Worm (Caenorhabditis elegans) whole organism, late embryonic: ENCODE measurements around the gene sulp-2.

ENCODE experiments used
- C08G9.2 ChIP-seq: sonication (generic microtip); optimal IDR thresholded peaks from 2 replicates; lab custom pipeline; 2016; ENCODE audit warnings: mild to moderate bottlenecking, missing genetic modification characterization, moderate library complexity, missing compliant biosample characterization
- K02D7.2 ChIP-seq: sonication (generic microtip); optimal IDR thresholded peaks from 2 replicates; lab custom pipeline; 2017; ENCODE audit warnings: mild to moderate bottlenecking, missing genetic modification characterization, missing compliant biosample characterization
- K09A11.1 ChIP-seq: sonication (generic microtip); optimal IDR thresholded peaks from 2 replicates; lab custom pipeline; 2017; ENCODE audit warnings: antibody characterized with exemption, mild to moderate bottlenecking, missing genetic modification characterization, missing compliant biosample characterization; ENCODE audit not compliant: insufficient read depth
- T23F11.4 ChIP-seq: fragments of 200-800 bp; sonication (Bioruptor generic); optimal IDR thresholded peaks from 2 replicates; lab custom pipeline; 2018; ENCODE audit warnings: mild to moderate bottlenecking, missing genetic modification characterization, missing compliant biosample characterization
- ahr-1 ChIP-seq: sonication (generic microtip); optimal IDR thresholded peaks from 2 replicates; lab custom pipeline; 2016; ENCODE audit warnings: missing genetic modification characterization, missing compliant biosample characterization
- ama-1 ChIP-seq: fragments of 150-350 bp; optimal IDR thresholded peaks from 2 replicates; lab custom pipeline; 2014
- ceh-14 ChIP-seq: sonication (generic microtip); optimal IDR thresholded peaks from 2 replicates; lab custom pipeline; 2016; ENCODE audit warnings: missing genotype, missing genetic modification characterization, missing compliant biosample characterization
- ceh-19 ChIP-seq: fragments of 200-800 bp; sonication (Bioruptor generic); optimal IDR thresholded peaks from 2 replicates; lab custom pipeline; 2018; ENCODE audit warnings: mild to moderate bottlenecking, missing genetic modification characterization, missing compliant biosample characterization
- ceh-22 ChIP-seq: sonication (generic microtip); optimal IDR thresholded peaks from 2 replicates; lab custom pipeline; 2017; ENCODE audit warnings: missing biosample characterization, missing genetic modification characterization
- ceh-24 ChIP-seq: sonication (generic microtip); optimal IDR thresholded peaks from 2 replicates; lab custom pipeline; 2016; ENCODE audit warnings: mild to moderate bottlenecking, missing genetic modification characterization, missing compliant biosample characterization
- ceh-31 ChIP-seq: sonication (generic microtip); optimal IDR thresholded peaks from 2 replicates; lab custom pipeline; 2016; ENCODE audit warnings: missing genetic modification characterization, missing compliant biosample characterization
- ceh-34 ChIP-seq: sonication (generic microtip); optimal IDR thresholded peaks from 2 replicates; lab custom pipeline; 2016; ENCODE audit warnings: mild to moderate bottlenecking, missing genetic modification characterization, missing compliant biosample characterization
- ceh-48 ChIP-seq: sonication (generic microtip); optimal IDR thresholded peaks from 2 replicates; lab custom pipeline; 2016; ENCODE audit warnings: missing genetic modification characterization, inconsistent platforms, missing compliant biosample characterization
- ceh-6 ChIP-seq: fragments of 200-800 bp; sonication (Bioruptor generic); optimal IDR thresholded peaks from 2 replicates; lab custom pipeline; 2018; ENCODE audit warnings: mild to moderate bottlenecking, missing genetic modification characterization, missing compliant biosample characterization
- che-1 ChIP-seq: sonication (generic microtip); optimal IDR thresholded peaks from 2 replicates; lab custom pipeline; 2016; ENCODE audit warnings: mild to moderate bottlenecking, missing genetic modification characterization, missing compliant biosample characterization
- elt-4 ChIP-seq: sonication (generic microtip); optimal IDR thresholded peaks from 2 replicates; lab custom pipeline; 2016; ENCODE audit warnings: missing genetic modification characterization, missing compliant biosample characterization
- eyg-1 ChIP-seq: sonication (generic microtip); optimal IDR thresholded peaks from 2 replicates; lab custom pipeline; 2016; ENCODE audit warnings: missing genotype, missing genetic modification characterization, missing compliant biosample characterization
- fax-1 ChIP-seq: sonication (generic microtip); optimal IDR thresholded peaks from 2 replicates; lab custom pipeline; 2016; ENCODE audit warnings: missing genotype, missing genetic modification characterization, missing compliant biosample characterization
- fkh-6 ChIP-seq: sonication (generic microtip); optimal IDR thresholded peaks from 2 replicates; lab custom pipeline; 2016; ENCODE audit warnings: missing genetic modification characterization, missing compliant biosample characterization
- gmeb-2 ChIP-seq: sonication (generic microtip); optimal IDR thresholded peaks from 2 replicates; lab custom pipeline; 2016; ENCODE audit warnings: missing genetic modification characterization, inconsistent platforms, missing compliant biosample characterization
- hlh-13 ChIP-seq: fragments of 200-800 bp; sonication (Bioruptor generic); optimal IDR thresholded peaks from 2 replicates; lab custom pipeline; 2018; ENCODE audit warnings: mild to moderate bottlenecking, missing genetic modification characterization, missing compliant biosample characterization
- hlh-8 ChIP-seq: sonication (generic microtip); optimal IDR thresholded peaks from 2 replicates; lab custom pipeline; 2016; ENCODE audit warnings: missing genotype, missing genetic modification characterization, missing compliant biosample characterization
- lim-6 ChIP-seq: sonication (generic microtip); optimal IDR thresholded peaks from 2 replicates; lab custom pipeline; 2016; ENCODE audit warnings: missing genetic modification characterization, missing compliant biosample characterization
- madf-2 ChIP-seq: sonication (generic microtip); optimal IDR thresholded peaks from 2 replicates; lab custom pipeline; 2017; ENCODE audit warnings: missing genetic modification characterization, missing compliant biosample characterization
- nfya-1 ChIP-seq: sonication (generic microtip); optimal IDR thresholded peaks from 2 replicates; lab custom pipeline; 2017; ENCODE audit warnings: missing genetic modification characterization, mild to moderate bottlenecking, missing compliant biosample characterization, antibody characterized with exemption, moderate library complexity
- nhr-11 ChIP-seq: fragments of 150-350 bp; optimal IDR thresholded peaks from 2 replicates; lab custom pipeline; 2014; ENCODE audit warnings: missing biosample characterization, missing genetic modification characterization
- npax-4 ChIP-seq: sonication (generic microtip); optimal IDR thresholded peaks from 2 replicates; lab custom pipeline; 2016; ENCODE audit warnings: missing genetic modification characterization, missing compliant biosample characterization
- pag-3 ChIP-seq: sonication (generic microtip); optimal IDR thresholded peaks from 2 replicates; lab custom pipeline; 2016; ENCODE audit warnings: missing compliant biosample characterization, missing genetic modification characterization, borderline replicate concordance
- pat-9 ChIP-seq: fragments of 200-800 bp; sonication (Bioruptor generic); optimal IDR thresholded peaks from 2 replicates; lab custom pipeline; 2018; ENCODE audit warnings: mild to moderate bottlenecking, missing genetic modification characterization, moderate library complexity, missing compliant biosample characterization
- pqm-1 ChIP-seq: sonication (generic microtip); optimal IDR thresholded peaks from 2 replicates; lab custom pipeline; 2016; ENCODE audit warnings: missing genetic modification characterization, missing compliant biosample characterization
- rnt-1 ChIP-seq: sonication (generic microtip); optimal IDR thresholded peaks from 2 replicates; lab custom pipeline; 2016; ENCODE audit warnings: missing genetic modification characterization, missing compliant biosample characterization
- sdc-2 ChIP-seq: sonication (generic microtip); optimal IDR thresholded peaks from 2 replicates; lab custom pipeline; 2016; ENCODE audit warnings: missing genotype, missing genetic modification characterization, missing compliant biosample characterization
- sox-2 ChIP-seq: fragments of 200-800 bp; sonication (Bioruptor generic); IDR thresholded peaks from 2 replicates; pipeline ENCODE4 v1.3.6; 2022; ENCODE audit warnings: missing genetic modification reagents, missing genetic modification characterization, missing compliant biosample characterization
- sox-4 ChIP-seq: sonication (generic microtip); optimal IDR thresholded peaks from 2 replicates; lab custom pipeline; 2017; ENCODE audit warnings: mild to moderate bottlenecking, missing genetic modification characterization, inconsistent platforms, missing compliant biosample characterization
- tbx-2 ChIP-seq: sonication (generic microtip); optimal IDR thresholded peaks from 2 replicates; lab custom pipeline; 2016; ENCODE audit warnings: missing genetic modification characterization, missing compliant biosample characterization
- tbx-7 ChIP-seq: sonication (generic microtip); optimal IDR thresholded peaks from 2 replicates; lab custom pipeline; 2016; ENCODE audit warnings: missing genotype, missing genetic modification characterization, missing compliant biosample characterization
- unc-42 ChIP-seq: sonication (generic microtip); optimal IDR thresholded peaks from 2 replicates; lab custom pipeline; 2016; ENCODE audit warnings: missing genotype, missing genetic modification characterization, missing compliant biosample characterization
- unc-55 ChIP-seq: sonication (generic microtip); optimal IDR thresholded peaks from 2 replicates; lab custom pipeline; 2017; ENCODE audit warnings: missing biosample characterization, missing genetic modification reagents, missing genetic modification characterization
- unc-86 ChIP-seq: sonication (generic microtip); optimal IDR thresholded peaks from 2 replicates; lab custom pipeline; 2016; ENCODE audit warnings: missing genetic modification characterization, missing compliant biosample characterization
- zip-5 ChIP-seq: sonication (generic microtip); optimal IDR thresholded peaks from 2 replicates; lab custom pipeline; 2016; ENCODE audit warnings: missing genetic modification characterization, missing compliant biosample characterization

The sulp-2 gene

DNA sequence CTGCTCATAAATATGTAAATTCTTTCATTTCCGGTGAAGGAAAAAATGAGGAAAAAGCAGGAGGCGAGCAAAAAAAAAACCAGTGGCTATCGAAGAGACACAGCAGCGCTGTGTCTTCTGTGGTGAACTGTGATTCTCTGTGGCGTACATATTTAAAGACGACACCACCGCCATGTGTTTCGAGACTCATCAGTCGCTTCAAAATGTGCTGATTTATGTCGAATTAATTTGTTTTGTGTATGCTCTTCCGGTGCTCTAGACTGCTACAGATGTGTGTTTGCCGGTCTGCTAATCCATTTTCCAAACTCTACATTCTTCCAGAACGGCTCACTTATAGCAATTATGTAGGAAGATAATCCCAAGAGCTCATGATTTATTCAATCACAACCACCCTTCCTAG lies 33.7 kb downstream of the sulp-2 start:
- TF ChIP-seq K02D7.2 (tag; lab: Kevin White, UChicago): no peak
- no peak for TF ChIP-seq C08G9.2
- TF ChIP-seq hlh-13 (GFP tag; lab: Kevin White, UChicago): no peak
- no peak for TF ChIP-seq unc-42 (tag; lab: Kevin White, UChicago)
- no peak for TF ChIP-seq npax-4 (tag; lab: Kevin White, UChicago)
- TF ChIP-seq zip-5: no peak
- TF ChIP-seq ama-1: no peak
- no peak for TF ChIP-seq ceh-6 (GFP tag; lab: Kevin White, UChicago)
- TF ChIP-seq ceh-22 (tag; lab: Kevin White, UChicago): no peak
- TF ChIP-seq fkh-6 (tag; lab: Kevin White, UChicago): no peak
- TF ChIP-seq unc-86 (tag; lab: Kevin White, UChicago): no peak
- no peak for TF ChIP-seq gmeb-2 (tag; lab: Kevin White, UChicago)

DNA sequence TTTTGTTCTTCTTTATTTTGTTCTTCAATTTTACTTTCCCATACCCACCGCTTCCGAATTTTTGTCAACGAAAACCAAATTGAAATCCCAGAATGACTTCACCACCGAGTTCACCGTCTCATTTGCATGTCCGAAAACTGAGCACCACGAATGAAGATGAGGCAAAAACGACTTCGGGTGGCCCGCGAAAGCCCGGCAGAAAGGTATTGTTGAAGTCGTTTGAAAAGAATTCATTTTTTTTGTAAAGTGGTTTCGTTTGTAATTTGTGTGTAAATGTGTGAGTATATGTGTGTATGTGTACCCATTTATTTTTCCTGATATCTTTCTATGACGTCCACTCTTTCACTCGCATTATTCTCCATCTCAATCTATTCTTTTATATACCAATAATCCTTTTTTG lies 41.2 kb downstream of the sulp-2 start, which contains the start of gene C38C5.1:
TSS of gene C38C5.1 (plus strand) at position 90 of the 400 bp plus-strand sequence.
- TF ChIP-seq hlh-8 (no peak), ceh-34 (tag; lab: Kevin White, UChicago) (no peak), ceh-19 (GFP tag; lab: Kevin White, UChicago) (no peak), K09A11.1 (tag; lab: Kevin White, UChicago) (no peak), ceh-48 (tag; lab: Kevin White, UChicago) (no peak)

DNA sequence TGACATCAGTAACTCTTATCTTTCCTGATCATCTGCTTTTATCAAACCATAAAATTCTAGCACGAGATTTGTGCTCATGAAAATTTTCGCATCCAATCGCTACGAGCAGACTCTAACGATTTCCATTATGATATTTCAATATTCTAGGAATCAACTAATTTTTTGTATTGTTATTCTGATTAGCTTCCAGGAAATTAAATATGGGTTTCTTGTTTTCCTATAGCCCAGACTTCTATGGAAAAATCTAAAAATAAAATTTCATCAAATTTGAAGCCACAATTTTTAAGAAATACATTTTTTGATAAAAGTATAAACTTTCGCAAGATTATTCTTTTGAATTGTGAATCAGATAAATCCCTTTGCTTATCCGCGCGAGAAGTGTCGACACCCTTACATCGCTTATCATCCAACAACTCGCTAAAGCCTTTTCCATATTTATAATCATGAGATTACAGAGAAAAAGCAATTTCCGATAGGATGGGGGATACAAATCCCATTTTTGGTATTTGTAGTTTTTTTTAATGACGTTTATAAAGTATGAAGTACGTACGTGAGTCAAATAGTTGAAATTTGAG lies 44.0 kb downstream of the sulp-2 start:
- TF ChIP-seq ahr-1 (tag; lab: Kevin White, UChicago): no peak
- TF ChIP-seq npax-4 (tag; lab: Kevin White, UChicago): no peak
- TF ChIP-seq ceh-24 (tag; lab: Kevin White, UChicago): no peak
- TF ChIP-seq tbx-7 (tag; lab: Kevin White, UChicago): no peak
- no peak for TF ChIP-seq rnt-1 (tag; lab: Kevin White, UChicago)
- no peak for TF ChIP-seq pat-9 (tag; lab: Kevin White, UChicago)
- no peak for TF ChIP-seq K09A11.1 (tag; lab: Kevin White, UChicago)
- no peak for TF ChIP-seq fax-1
- TF ChIP-seq sox-2 (GFP tag; lab: Robert Waterston, UW): no peak
- no peak for TF ChIP-seq ceh-34 (tag; lab: Kevin White, UChicago)
- no peak for TF ChIP-seq sox-4 (tag; lab: Kevin White, UChicago)
- TF ChIP-seq T23F11.4 (GFP tag; lab: Kevin White, UChicago): no peak
- TF ChIP-seq fkh-6 (tag; lab: Kevin White, UChicago): no peak
- TF ChIP-seq, all 69 proteins: peak for 0

DNA sequence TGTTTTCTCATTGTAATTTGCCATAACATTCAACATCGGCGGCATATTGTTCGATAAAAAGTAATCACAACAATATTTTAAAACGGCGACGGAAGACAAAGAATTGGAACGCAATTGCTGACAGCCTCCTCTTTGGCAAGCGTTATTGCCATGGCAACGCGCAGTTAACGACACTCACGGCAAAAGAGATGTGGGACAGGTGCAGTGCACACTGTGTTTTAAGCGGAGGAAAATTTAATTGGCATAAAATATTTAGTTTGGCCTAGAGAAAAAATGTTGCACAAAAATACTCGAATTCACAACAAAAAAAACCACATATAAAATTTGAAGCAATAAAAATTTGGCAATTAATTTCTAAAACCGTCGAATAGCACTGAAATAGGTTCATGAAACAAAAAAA lies 46.5 kb downstream of the sulp-2 start, which contains the start of gene ifta-1:
TSS of gene ifta-1 (minus strand) at position 101 of the 400 bp plus-strand sequence.
- no peak for TF ChIP-seq che-1 (tag; lab: Kevin White, UChicago)
- TF ChIP-seq tbx-7 (tag; lab: Kevin White, UChicago): no peak
- no peak for TF ChIP-seq sdc-2
- no peak for TF ChIP-seq zip-5
- no peak for TF ChIP-seq hlh-8
- no peak for TF ChIP-seq tbx-2
- no peak for TF ChIP-seq nhr-11
- no peak for TF ChIP-seq K02D7.2 (tag; lab: Kevin White, UChicago)
- no peak for TF ChIP-seq eyg-1 (tag; lab: Kevin White, UChicago)
- TF ChIP-seq unc-55 (GFP tag; lab: Kevin White, UChicago): no peak
- no peak for TF ChIP-seq madf-2
- no peak for TF ChIP-seq pqm-1 (tag; lab: Kevin White, UChicago)
- TF ChIP-seq ceh-31 (tag; lab: Kevin White, UChicago): no peak
- no peak for TF ChIP-seq elt-4 (tag; lab: Kevin White, UChicago)
- no peak for TF ChIP-seq nfya-1
- TF ChIP-seq pag-3 (tag; lab: Kevin White, UChicago): no peak
- no peak for TF ChIP-seq ceh-14 (tag; lab: Kevin White, UChicago)
- TF ChIP-seq lim-6 (tag; lab: Kevin White, UChicago): no peak
- no peak for TF ChIP-seq unc-86 (tag; lab: Kevin White, UChicago)
